Worm (Caenorhabditis elegans): ENCODE data around the gene twk-17.

The twk-17 gene

DNA sequence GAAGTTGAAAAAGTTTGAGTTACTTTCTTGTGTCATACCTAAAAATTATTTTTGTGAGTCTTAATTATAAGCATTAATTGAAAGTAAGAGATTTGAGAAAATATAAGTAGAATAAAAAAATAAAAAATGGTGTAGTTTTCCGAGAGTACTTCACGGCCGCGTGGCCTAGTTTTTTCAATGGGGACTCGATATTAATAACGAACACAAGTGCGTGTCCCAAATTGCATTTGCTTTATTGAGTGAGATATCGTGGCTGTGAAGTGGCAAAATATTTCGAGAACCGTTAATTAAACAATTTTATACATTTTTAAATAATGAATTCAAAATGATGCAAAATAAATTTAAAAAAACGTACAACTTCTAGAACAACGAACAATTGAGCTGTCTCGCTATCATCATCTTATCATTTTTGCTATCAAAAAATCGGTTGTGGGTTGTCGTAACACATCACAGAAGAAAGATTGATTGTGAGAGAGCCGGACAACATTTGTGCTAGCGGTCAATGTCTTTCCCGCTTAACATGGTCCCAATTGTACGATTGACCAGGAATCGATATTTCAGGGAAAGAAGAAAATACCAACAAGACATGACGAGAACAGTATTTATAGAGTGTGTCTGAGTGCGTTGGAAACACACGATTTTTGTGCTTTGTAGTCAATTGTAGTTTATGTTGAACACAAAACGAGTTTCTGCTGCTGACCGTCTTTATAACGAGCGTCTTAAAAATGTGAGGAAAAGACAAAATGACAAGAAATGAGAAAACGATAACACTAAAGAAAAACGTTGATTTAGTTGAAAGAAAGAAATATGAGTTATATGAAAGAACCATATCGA is 38.0 kb downstream of the twk-17 start, which contains the start of gene apy-1 (continued):
- TF ChIP-seq nhr-237 (tag; optimal IDR thresholded peaks at IDR 0.05) (no peak), aly-2 (tag; optimal IDR thresholded peaks at IDR 0.05) (no peak), C34B4.2 (tag; optimal IDR thresholded peaks at IDR 0.05) (no peak), lin-35 (GFP tag; optimal IDR thresholded peaks at IDR 0.05) (peak in 1 of 2 experiments; percentile 48), sox-4 (tag; optimal IDR thresholded peaks at IDR 0.05) (peak; percentile 62), nhr-12 (tag; optimal IDR thresholded peaks at IDR 0.05) (no peak), fos-1 (tag; optimal IDR thresholded peaks at IDR 0.05) (no peak), hlh-4 (tag; optimal IDR thresholded peaks at IDR 0.05) (peak; percentile 29), snpc-4 (tag; optimal IDR thresholded peaks at IDR 0.05) (no peak), nhr-28 (tag; optimal IDR thresholded peaks at IDR 0.05) (no peak), zag-1 (tag; optimal IDR thresholded peaks at IDR 0.05) (no peak), unc-130 (tag; optimal IDR thresholded peaks at IDR 0.05) (no peak), C04F5.9 (tag; optimal IDR thresholded peaks at IDR 0.05) (peak; percentile 23), pax-3 (tag; optimal IDR thresholded peaks at IDR 0.05) (no peak), fkh-8 (tag; optimal IDR thresholded peaks at IDR 0.05) (no peak), dsc-1 (tag; optimal IDR thresholded peaks at IDR 0.05) (peak; percentile 40), ztf-4 (tag; optimal IDR thresholded peaks at IDR 0.05) (no peak), rnt-1 (tag; optimal IDR thresholded peaks at IDR 0.05) (peak; percentile 69), unc-98 (GFP tag; IDR thresholded peaks at IDR 0.05) (no peak), nhr-85 (tag) (peak; percentile 87), mep-1 (tag; optimal IDR thresholded peaks at IDR 0.05) (peak; percentile 46), skn-1 (tag; optimal IDR thresholded peaks at IDR 0.05) (no peak), lin-14 (GFP tag; optimal IDR thresholded peaks at IDR 0.05) (peak; percentile 82), nhr-71 (tag; optimal IDR thresholded peaks at IDR 0.05) (peak; percentile 50), ets-5 (GFP tag; IDR thresholded peaks at IDR 0.05) (no peak), unc-30 (tag; optimal IDR thresholded peaks at IDR 0.05) (no peak), egl-13 (tag; optimal IDR thresholded peaks at IDR 0.05) (peak; percentile 66), nhr-19 (GFP tag; conservative IDR thresholded peaks at IDR 0.05) (peak; percentile 13; the same call in 1 of the 2 replicates), lin-15B (tag; optimal IDR thresholded peaks at IDR 0.05) (no peak), mdl-1 (tag; optimal IDR thresholded peaks at IDR 0.05) (no peak), ceh-88 (GFP tag; IDR thresholded peaks at IDR 0.05) (0 out of 2 replicates have a peak, but pooled peaks have one; percentile 18), unc-86 (tag; optimal IDR thresholded peaks at IDR 0.05) (peak; percentile 37), ztf-11 (tag; optimal IDR thresholded peaks at IDR 0.05) (peak in 1 of 2 experiments; percentile 71), alr-1 (tag; optimal IDR thresholded peaks at IDR 0.05; ENCODE audit: borderline replicate concordance) (no peak)

DNA sequence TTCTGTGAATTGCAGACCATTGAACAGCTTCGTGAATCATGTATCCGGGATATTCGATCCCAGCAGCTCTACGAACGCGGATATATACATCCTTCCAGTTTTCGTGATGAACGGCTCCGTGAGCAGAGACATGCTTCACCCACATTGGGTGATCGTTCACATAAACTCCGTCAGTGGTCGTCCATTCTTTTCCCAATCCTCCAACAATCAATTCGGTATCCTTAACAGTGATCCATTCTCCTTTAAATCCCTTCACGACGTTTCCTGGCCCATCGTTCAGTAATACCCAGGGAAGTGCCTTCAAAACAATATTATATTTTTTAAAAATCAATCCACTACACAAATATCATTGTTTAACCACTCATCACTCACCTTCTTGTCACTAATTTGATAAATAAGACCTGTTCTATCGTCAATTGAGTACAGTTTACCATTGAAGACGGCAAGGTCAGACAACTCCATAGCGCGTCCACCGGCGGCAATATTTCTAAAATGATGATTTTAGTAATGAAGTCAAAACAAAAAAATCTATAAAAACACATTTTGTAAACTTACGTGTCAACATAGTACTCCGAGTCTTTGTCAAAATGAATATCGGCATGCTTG is 39.1 kb downstream of the twk-17 start:
- TF ChIP-seq dpl-1 (GFP tag; optimal IDR thresholded peaks at IDR 0.05) (no peak), lin-14 (GFP tag; optimal IDR thresholded peaks at IDR 0.05) (peak; percentile 61), nhr-76 (tag; optimal IDR thresholded peaks at IDR 0.05) (no peak), snpc-4 (tag; optimal IDR thresholded peaks at IDR 0.05) (no peak), aha-1 (tag; optimal IDR thresholded peaks at IDR 0.05) (no peak), dsc-1 (tag; optimal IDR thresholded peaks at IDR 0.05) (no peak), nhr-77 (tag; optimal IDR thresholded peaks at IDR 0.05) (no peak), aly-2 (tag; optimal IDR thresholded peaks at IDR 0.05) (no peak), zip-4 (GFP tag; optimal IDR thresholded peaks at IDR 0.05) (no peak), nhr-12 (tag; optimal IDR thresholded peaks at IDR 0.05) (no peak), fkh-4 (tag; optimal IDR thresholded peaks at IDR 0.05; ENCODE audit: borderline replicate concordance) (no peak), unc-86 (tag; optimal IDR thresholded peaks at IDR 0.05) (no peak), sup-37 (GFP tag; optimal IDR thresholded peaks at IDR 0.05) (no peak), mab-9 (GFP tag; IDR thresholded peaks at IDR 0.05) (no peak), pqm-1 (tag; optimal IDR thresholded peaks at IDR 0.05) (no peak), sptf-1 (tag; optimal IDR thresholded peaks at IDR 0.05) (no peak), nhr-47 (tag; optimal IDR thresholded peaks at IDR 0.05) (peak; percentile 5), elt-3 (tag; optimal IDR thresholded peaks at IDR 0.05) (peak in 3 of 6 experiments; percentile 46 to 57 (median 55)), mep-1 (tag; optimal IDR thresholded peaks at IDR 0.05) (no peak), nhr-19 (GFP tag; conservative IDR thresholded peaks at IDR 0.05) (peak; percentile 49), F16B12.6 (tag; optimal IDR thresholded peaks at IDR 0.05) (no peak), isw-1 (GFP tag; IDR thresholded peaks at IDR 0.05) (no peak), ceh-63 (GFP tag; optimal IDR thresholded peaks at IDR 0.05) (no peak), nhr-237 (tag; optimal IDR thresholded peaks at IDR 0.05) (no peak), lir-3 (tag; optimal IDR thresholded peaks at IDR 0.05; ENCODE audit: poor library complexity) (no peak)
